Fruit fly (Drosophila melanogaster): ENCODE data around the gene cas.

Gene cas

DNA sequence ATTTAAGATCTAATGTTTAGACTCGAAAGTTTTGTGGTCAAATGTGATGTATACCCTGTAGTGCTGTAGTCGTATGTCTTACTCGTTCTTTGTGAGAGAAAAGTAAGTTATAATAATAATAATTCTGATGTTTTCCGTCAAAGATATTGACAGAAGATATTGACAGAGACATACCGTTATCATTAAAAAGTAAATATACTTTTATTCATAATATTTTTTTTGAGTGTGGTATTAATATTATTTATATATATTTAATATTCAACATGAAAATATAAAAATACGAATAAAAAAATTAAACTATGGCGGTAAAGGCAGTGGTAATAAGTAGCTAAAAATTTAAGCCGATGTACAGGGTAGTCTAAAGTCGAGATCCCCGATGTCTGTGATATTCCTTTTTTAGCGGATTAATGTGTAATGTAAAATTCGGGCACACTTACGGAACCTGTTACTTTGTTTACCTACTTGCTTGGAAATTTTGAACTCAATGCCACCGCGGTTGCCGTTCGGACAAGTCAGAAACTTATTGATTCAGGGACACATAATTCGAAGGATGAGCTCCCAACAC lies 19.8 kb upstream of the cas start, which contains the start of the genes CG2100 and CG1236 (continued):
- TF ChIP-seq dm (GFP tag; optimal IDR thresholded peaks at IDR 0.05) = no peak
- TF ChIP-seq chif (GFP tag; optimal IDR thresholded peaks at IDR 0.05) = peak; percentile 34 to 51
- peak; percentile 58 for TF ChIP-seq CG18476 (GFP tag; optimal IDR thresholded peaks at IDR 0.05)
- TF ChIP-seq Dip3 (GFP tag; optimal IDR thresholded peaks at IDR 0.05) = no peak
- no peak for TF ChIP-seq tx (GFP tag; optimal IDR thresholded peaks at IDR 0.05)
- TF ChIP-seq CG14014 (GFP tag; IDR thresholded peaks at IDR 0.05) = peak; percentile 59
- TF ChIP-seq CG11695 (GFP tag; IDR thresholded peaks at IDR 0.05) = peak; percentile 87
- peak; percentile 57 for TF ChIP-seq CG4617 (GFP tag; optimal IDR thresholded peaks at IDR 0.05; ENCODE audit: borderline replicate concordance)
- TF ChIP-seq CG31388 (GFP tag; optimal IDR thresholded peaks at IDR 0.05) = peak; percentile 31
- peak; percentile 28 for TF ChIP-seq pzg (GFP tag; optimal IDR thresholded peaks at IDR 0.05)
- TF ChIP-seq Elba2 (GFP tag; optimal IDR thresholded peaks at IDR 0.05) = no peak
- TF ChIP-seq stwl (tag; optimal IDR thresholded peaks at IDR 0.05) = peak; percentile 36
- no peak for TF ChIP-seq abd-A (tag; optimal IDR thresholded peaks at IDR 0.05)
- TF ChIP-seq tup (GFP tag; optimal IDR thresholded peaks at IDR 0.05) = peak; percentile 1
- TF ChIP-seq Pdp1 (GFP tag; optimal IDR thresholded peaks at IDR 0.05) = peak; percentile 38 to 49
- no peak for TF ChIP-seq CG2129 (GFP tag; IDR thresholded peaks at IDR 0.05; ENCODE audit: partially characterized antibody)
- TF ChIP-seq CG7271 (tag; optimal IDR thresholded peaks at IDR 0.05) = peak; percentile 13
- peak; percentile 53 to 91 for TF ChIP-seq Hr51 (GFP tag; optimal IDR thresholded peaks at IDR 0.05)
- no peak for TF ChIP-seq CG34376 (GFP tag; optimal IDR thresholded peaks at IDR 0.05)
- peak; percentile 85 for TF ChIP-seq CG1233 (GFP tag; optimal IDR thresholded peaks at IDR 0.05)
- no peak for TF ChIP-seq fru (optimal IDR thresholded peaks at IDR 0.05)
- peak; percentile 61 for TF ChIP-seq CG5245 (GFP tag; optimal IDR thresholded peaks at IDR 0.05)
- TF ChIP-seq crol (GFP tag; IDR thresholded peaks at IDR 0.05) = no peak
- TF ChIP-seq CG42726 (GFP tag; IDR thresholded peaks at IDR 0.05; ENCODE audit: partially characterized antibody) = no peak
- TF ChIP-seq mirr (GFP tag; optimal IDR thresholded peaks at IDR 0.05) = no peak
- TF ChIP-seq CG10462 (GFP tag; optimal IDR thresholded peaks at IDR 0.05) = peak; percentile 71
- peak in 1 of 3 experiments; percentile 91 for TF ChIP-seq lola (GFP tag; optimal IDR thresholded peaks at IDR 0.05)
- TF ChIP-seq Bdp1 (GFP tag; optimal IDR thresholded peaks at IDR 0.05) = peak; percentile 19
- no peak for TF ChIP-seq CG1603 (tag; optimal IDR thresholded peaks at IDR 0.05)
- no peak for TF ChIP-seq Dad (GFP tag; optimal IDR thresholded peaks at IDR 0.05)
- TF ChIP-seq CG17328 (GFP tag; IDR thresholded peaks at IDR 0.05) = peak; percentile 66
- TF ChIP-seq Deaf1 (tag; optimal IDR thresholded peaks at IDR 0.05) = peak; percentile 71
- no peak for TF ChIP-seq rib (GFP tag; IDR thresholded peaks at IDR 0.05)
- TF ChIP-seq Hmx (GFP tag; optimal IDR thresholded peaks at IDR 0.05) = no peak
- TF ChIP-seq ken (GFP tag; IDR thresholded peaks at IDR 0.05) = 0 out of 3 replicates have a peak, but pooled peaks have one; percentile 53
- TF ChIP-seq ssp (GFP tag; IDR thresholded peaks at IDR 0.05) = peak; percentile 71
- peak; percentile 81 for TF ChIP-seq az2 (GFP tag; optimal IDR thresholded peaks at IDR 0.05)
- peak; percentile 63 for TF ChIP-seq CG8359 (GFP tag; optimal IDR thresholded peaks at IDR 0.05; ENCODE audit: borderline replicate concordance)
- TF ChIP-seq CG8281 (tag; optimal IDR thresholded peaks at IDR 0.05) = no peak
- peak; percentile 32 for TF ChIP-seq pum (GFP tag; optimal IDR thresholded peaks at IDR 0.05)
- TF ChIP-seq lov (optimal IDR thresholded peaks at IDR 0.05) = no peak
- TF ChIP-seq lov (GFP tag; IDR thresholded peaks at IDR 0.05) = no peak
- peak; percentile 86 for TF ChIP-seq D19A (tag; optimal IDR thresholded peaks at IDR 0.05)
- peak; percentile 45 for TF ChIP-seq CG3995 (GFP tag; optimal IDR thresholded peaks at IDR 0.05)
- peak; percentile 41; the same call in 2 of the 3 replicates for TF ChIP-seq CG14050 (GFP tag; IDR thresholded peaks at IDR 0.05)
- TF ChIP-seq CG9437 (GFP tag; optimal IDR thresholded peaks at IDR 0.05) = peak; percentile 89
- TF ChIP-seq grau (tag; optimal IDR thresholded peaks at IDR 0.05) = peak; percentile 89
- peak; percentile 93 for TF ChIP-seq CG12659 (GFP tag; optimal IDR thresholded peaks at IDR 0.05)
- TF ChIP-seq CG9817 (tag; optimal IDR thresholded peaks at IDR 0.05) = peak; percentile 73
- peak; percentile 69 for TF ChIP-seq CG6765 (GFP tag; optimal IDR thresholded peaks at IDR 0.05)

Measured in whole organism, embryonic.